Worm (Caenorhabditis elegans) whole organism, early embryonic: Measurements from ENCODE around the gene rmd-6.

Source experiments
- F13C5.2 ChIP-seq: sonication (generic microtip); optimal IDR thresholded peaks from 2 replicates; lab custom pipeline; 2017; ENCODE audit warnings: mild to moderate bottlenecking, missing genetic modification characterization, inconsistent platforms, missing compliant biosample characterization
- aly-1 ChIP-seq: sonication (generic microtip); optimal IDR thresholded peaks from 2 replicates; lab custom pipeline; 2016; ENCODE audit warnings: missing genetic modification characterization, missing compliant biosample characterization
- ama-1 ChIP-seq: fragments of 150-350 bp; optimal IDR thresholded peaks from 2 replicates; lab custom pipeline; 2014
- ets-7 ChIP-seq: sonication (generic microtip); optimal IDR thresholded peaks from 2 replicates; lab custom pipeline; 2016; ENCODE audit warnings: missing genotype, missing genetic modification characterization, missing compliant biosample characterization
- flt-1 ChIP-seq: fragments of 200-800 bp; sonication (Bioruptor generic); IDR thresholded peaks from 2 replicates; pipeline ENCODE4 v1.3.6; 2022; ENCODE audit warnings: missing genetic modification characterization, missing compliant biosample characterization
- hmbx-1 ChIP-seq: sonication (generic microtip); optimal IDR thresholded peaks from 2 replicates; lab custom pipeline; 2016; ENCODE audit warnings: mild to moderate bottlenecking, missing genetic modification characterization, missing compliant biosample characterization
- hmg-4 ChIP-seq: fragments of 200-800 bp; sonication (Bioruptor generic); optimal IDR thresholded peaks from 2 replicates; lab custom pipeline; 2018; ENCODE audit warnings: mild to moderate bottlenecking, missing genetic modification characterization, missing compliant biosample characterization
- hnd-1 ChIP-seq: sonication (generic microtip); optimal IDR thresholded peaks from 2 replicates; lab custom pipeline; 2016; ENCODE audit warnings: missing genetic modification characterization, missing compliant biosample characterization
- pes-1 ChIP-seq: fragments of 200-800 bp; sonication (Bioruptor generic); IDR thresholded peaks from 2 replicates; pipeline ENCODE4 v1.3.6; 2022; ENCODE audit warnings: missing genetic modification reagents, missing genetic modification characterization, missing compliant biosample characterization
- scrt-1 ChIP-seq: fragments of 200-800 bp; sonication (Bioruptor generic); IDR thresholded peaks from 2 replicates; pipeline ENCODE4 v1.3.6; 2022; ENCODE audit warnings: missing genetic modification characterization, missing compliant biosample characterization
- sea-1 ChIP-seq: fragments of 200-800 bp; sonication (Bioruptor generic); conservative IDR thresholded peaks from 2 replicates; pipeline ENCODE4 v1.3.6; 2022; ENCODE audit warnings: missing genetic modification characterization, missing compliant biosample characterization
- tbx-37 ChIP-seq: fragments of 200-800 bp; sonication (Bioruptor generic); conservative IDR thresholded peaks from 2 replicates; pipeline ENCODE4 v1.3.6; 2022; ENCODE audit warnings: missing genetic modification reagents, missing genetic modification characterization, missing compliant biosample characterization

ce11 chrIV:5025646-5026045, 43.0 kb upstream of the rmd-6 start, which contains the start of gene C09B9.85:
- no peak for TF ChIP-seq hmbx-1 (tag; lab: Kevin White, UChicago)
- no peak for TF ChIP-seq flt-1
- no peak for TF ChIP-seq tbx-37 (GFP tag; lab: Robert Waterston, UW)
- no peak for TF ChIP-seq aly-1
- TF ChIP-seq ama-1 (lab: Kevin White, UChicago): no peak
- TF ChIP-seq pes-1 (GFP tag; lab: Robert Waterston, UW): no peak
- no peak for TF ChIP-seq sea-1 (GFP tag; lab: Robert Waterston, UW)
- TF ChIP-seq scrt-1 (GFP tag; lab: Robert Waterston, UW): no peak
- no peak for TF ChIP-seq F13C5.2
- TF ChIP-seq hmg-4 (GFP tag; lab: Kevin White, UChicago): no peak
- no peak for TF ChIP-seq hnd-1 (tag; lab: Kevin White, UChicago)
- no peak for TF ChIP-seq ets-7 (tag; lab: Kevin White, UChicago)
